Worm (Caenorhabditis elegans) whole organism, L3 larva: ENCODE results near the gene fipr-16.
A peak's percentile ranks its signal among the peaks of the same experiment; 100 is the strongest.

Source experiments
- R02D3.7 ChIP-seq: fragments of 150-350 bp; optimal IDR thresholded peaks from 2 replicates; lab custom pipeline; 2014; ENCODE audit warnings: missing biosample characterization, missing genetic modification characterization
- ZK546.5 ChIP-seq: sonication (generic microtip); optimal IDR thresholded peaks from 2 replicates; lab custom pipeline; 2017; ENCODE audit warnings: missing biosample characterization, missing genetic modification characterization
- aly-2 ChIP-seq: fragments of 150-350 bp; optimal IDR thresholded peaks from 2 replicates; lab custom pipeline; 2014; ENCODE audit warnings: missing biosample characterization, missing genetic modification characterization
- ceh-82 ChIP-seq: fragments of 150-350 bp; optimal IDR thresholded peaks from 2 replicates; lab custom pipeline; 2014; ENCODE audit warnings: missing biosample characterization, missing genetic modification characterization
- ceh-9 ChIP-seq: sonication (generic microtip); optimal IDR thresholded peaks from 2 replicates; lab custom pipeline; 2018; ENCODE audit warnings: missing biosample characterization, missing genetic modification characterization
- daf-12 ChIP-seq: fragments of 150-350 bp; optimal IDR thresholded peaks from 2 replicates; lab custom pipeline; 2014; ENCODE audit warnings: missing biosample characterization, missing genetic modification reagents, missing genetic modification characterization
- egl-5 ChIP-seq: fragments of 150-350 bp; optimal IDR thresholded peaks from 2 replicates; lab custom pipeline; 2017; ENCODE audit warnings: missing biosample characterization, missing genetic modification reagents, missing genetic modification characterization, inconsistent platforms
- elt-1 ChIP-seq: fragments of 150-350 bp; optimal IDR thresholded peaks from 2 replicates; lab custom pipeline; 2014; ENCODE audit warnings: missing biosample characterization, missing genetic modification characterization
- elt-3 ChIP-seq, 3 experiments: fragments of 150-350 bp in 1 of 3; sonication (generic microtip) in 2 of 3; optimal IDR thresholded peaks; 2 replicates in 2 of 3; 4 replicates in 1 of 3; lab custom pipeline; 2014 to 2017; ENCODE audit warnings: missing biosample characterization in 3 of 3, missing genetic modification characterization in 3 of 3
- eor-1 ChIP-seq, 2 experiments: fragments of 150-350 bp; optimal IDR thresholded peaks; 2 replicates each; lab custom pipeline; 2014 to 2018; ENCODE audit warnings: missing biosample characterization in 2 of 2, missing genetic modification characterization in 2 of 2
- fos-1 ChIP-seq: fragments of 150-350 bp; optimal IDR thresholded peaks from 2 replicates; lab custom pipeline; 2014; ENCODE audit warnings: missing biosample characterization, missing genetic modification characterization
- hmg-11 ChIP-seq: sonication (generic microtip); optimal IDR thresholded peaks from 2 replicates; lab custom pipeline; 2016; ENCODE audit warnings: missing genetic modification characterization, missing compliant biosample characterization
- lin-15B ChIP-seq: fragments of 150-350 bp; optimal IDR thresholded peaks from 2 replicates; lab custom pipeline; 2014; ENCODE audit warnings: missing biosample characterization, missing genetic modification characterization
- lin-39 ChIP-seq: fragments of 150-350 bp; optimal IDR thresholded peaks from 2 replicates; lab custom pipeline; 2018; ENCODE audit warnings: missing biosample characterization, missing genetic modification reagents, missing genetic modification characterization
- lsy-12 ChIP-seq: sonication (generic microtip); optimal IDR thresholded peaks from 2 replicates; lab custom pipeline; 2016; ENCODE audit warnings: mild to moderate bottlenecking, missing genetic modification characterization, missing compliant biosample characterization
- mdl-1 ChIP-seq: fragments of 150-350 bp; optimal IDR thresholded peaks from 2 replicates; lab custom pipeline; 2014; ENCODE audit warnings: missing biosample characterization, missing genetic modification characterization
- mml-1 ChIP-seq: fragments of 150-350 bp; sonication (generic microtip); optimal IDR thresholded peaks from 3 replicates; lab custom pipeline; 2014; ENCODE audit warnings: missing biosample characterization, missing genetic modification characterization
- nfya-1 ChIP-seq: sonication (generic microtip); optimal IDR thresholded peaks from 2 replicates; lab custom pipeline; 2017; ENCODE audit warnings: missing genetic modification characterization, mild to moderate bottlenecking, missing compliant biosample characterization, antibody characterized with exemption, moderate library complexity; ENCODE audit not compliant: insufficient read depth
- nhr-12 ChIP-seq: fragments of 150-350 bp; optimal IDR thresholded peaks from 2 replicates; lab custom pipeline; 2014; ENCODE audit warnings: missing biosample characterization, missing genetic modification characterization
- nhr-23 ChIP-seq: fragments of 150-350 bp; optimal IDR thresholded peaks from 2 replicates; lab custom pipeline; 2014; ENCODE audit warnings: missing biosample characterization, missing genetic modification reagents, missing genetic modification characterization
- nhr-25 ChIP-seq: sonication (generic microtip); optimal IDR thresholded peaks from 2 replicates; lab custom pipeline; 2017; ENCODE audit warnings: missing biosample characterization, missing genetic modification characterization
- nhr-43 ChIP-seq: sonication (generic microtip); optimal IDR thresholded peaks from 2 replicates; lab custom pipeline; 2016; ENCODE audit warnings: mild to moderate bottlenecking, missing genetic modification characterization, missing compliant biosample characterization; ENCODE audit not compliant: poor library complexity, severe bottlenecking
- nhr-67 ChIP-seq: fragments of 150-350 bp; optimal IDR thresholded peaks from 2 replicates; lab custom pipeline; 2014; ENCODE audit warnings: missing biosample characterization, missing genetic modification characterization
- nhr-76 ChIP-seq: fragments of 150-350 bp; sonication (generic microtip); optimal IDR thresholded peaks from 5 replicates; lab custom pipeline; 2014; ENCODE audit warnings: missing biosample characterization, missing genetic modification characterization
- nhr-77 ChIP-seq: fragments of 150-350 bp; optimal IDR thresholded peaks from 2 replicates; lab custom pipeline; 2014; ENCODE audit warnings: missing biosample characterization, missing genetic modification characterization
- sea-2 ChIP-seq: fragments of 150-350 bp; sonication (generic microtip); optimal IDR thresholded peaks from 4 replicates; lab custom pipeline; 2014; ENCODE audit warnings: missing biosample characterization, missing genetic modification reagents, missing genetic modification characterization
- skn-1 ChIP-seq: fragments of 150-350 bp; optimal IDR thresholded peaks from 2 replicates; lab custom pipeline; 2014; ENCODE audit warnings: missing biosample characterization, missing genetic modification characterization
- snpc-4 ChIP-seq: fragments of 150-350 bp; optimal IDR thresholded peaks from 2 replicates; lab custom pipeline; 2014; ENCODE audit warnings: missing biosample characterization, missing genetic modification characterization
- tbx-2 ChIP-seq: sonication (generic microtip); optimal IDR thresholded peaks from 2 replicates; lab custom pipeline; 2016; ENCODE audit warnings: mild to moderate bottlenecking, missing genetic modification characterization, missing compliant biosample characterization
- unc-39 ChIP-seq: sonication (generic microtip); optimal IDR thresholded peaks from 4 replicates; lab custom pipeline; 2017; ENCODE audit warnings: missing biosample characterization, missing genetic modification characterization
- zag-1 ChIP-seq: fragments of 150-350 bp; optimal IDR thresholded peaks from 2 replicates; lab custom pipeline; 2014; ENCODE audit warnings: missing biosample characterization, missing genetic modification characterization
- ztf-11 ChIP-seq: fragments of 150-350 bp; optimal IDR thresholded peaks from 2 replicates; lab custom pipeline; 2014; ENCODE audit warnings: missing biosample characterization, missing genetic modification characterization
- ztf-4 ChIP-seq: fragments of 150-350 bp; optimal IDR thresholded peaks from 2 replicates; lab custom pipeline; 2014; ENCODE audit warnings: missing biosample characterization, missing genetic modification characterization

The fipr-16 gene

ce11 chrIII:8579367-8579766 is 11.4 kb downstream of the fipr-16 start:
- TF ChIP-seq nhr-23 (peak; percentile 11), nhr-25 (peak; percentile 83), mml-1 (tag; lab: Kevin White, UChicago) (no peak), tbx-2 (tag; lab: Kevin White, UChicago) (no peak)

- TF ChIP-seq skn-1 (tag; lab: Kevin White, UChicago) = no peak
- no peak for TF ChIP-seq nhr-12 (tag; lab: Kevin White, UChicago)
- peak; percentile 80 for TF ChIP-seq elt-1
- peak; percentile 10 for TF ChIP-seq nhr-25
- no peak for TF ChIP-seq ZK546.5 (tag; lab: Kevin White, UChicago)
Observed at ce11 chrIII:8578381-8578780, 12.4 kb downstream of the fipr-16 start.

ce11 chrIII:8577534-8577933 is 13.2 kb downstream of the fipr-16 start:
- TF ChIP-seq nhr-23 (peak; percentile 7), zag-1 (tag; lab: Kevin White, UChicago) (no peak), elt-1 (peak; percentile 97), mdl-1 (tag; lab: Kevin White, UChicago) (no peak), nhr-25 (peak; percentile 64)

- no peak for TF ChIP-seq lsy-12 (tag; lab: Kevin White, UChicago)
- TF ChIP-seq fos-1 (tag; lab: Kevin White, UChicago) = no peak
- TF ChIP-seq egl-5 = no peak
- TF ChIP-seq elt-1 = peak; percentile 51
- TF ChIP-seq snpc-4 (tag; lab: Kevin White, UChicago) = peak; percentile 71
- TF ChIP-seq nhr-23 = peak; percentile 93
- TF ChIP-seq daf-12 (tag; lab: Kevin White, UChicago) = no peak
- TF ChIP-seq ceh-9 = no peak
Observed at ce11 chrIII:8575359-8576101, 15.3 kb downstream of the fipr-16 start.

ce11 chrIII:8574299-8574698 is 16.5 kb downstream of the fipr-16 start:
- no peak for TF ChIP-seq ztf-4 (tag; lab: Kevin White, UChicago)
- TF ChIP-seq nhr-77 (tag; lab: Kevin White, UChicago) = no peak
- peak; percentile 19 for TF ChIP-seq nhr-23
- TF ChIP-seq ceh-9 = no peak
- no peak for TF ChIP-seq nhr-67 (tag; lab: Kevin White, UChicago)

- TF ChIP-seq nfya-1 (tag; lab: Kevin White, UChicago) = no peak
- TF ChIP-seq elt-1 = peak; percentile 96
- peak; percentile 67 for TF ChIP-seq nhr-23
Observed at ce11 chrIII:8573869-8574268, 16.9 kb downstream of the fipr-16 start.

- no peak for TF ChIP-seq unc-39 (tag; lab: Kevin White, UChicago)
- TF ChIP-seq lin-15B (tag; lab: Kevin White, UChicago) = no peak
- TF ChIP-seq snpc-4 (tag; lab: Kevin White, UChicago) = no peak
- TF ChIP-seq elt-3 (tag; optimal IDR thresholded peaks at IDR 0.05; lab: Kevin White, UChicago) = no peak
- no peak for TF ChIP-seq nfya-1 (tag; lab: Kevin White, UChicago)
- no peak for TF ChIP-seq eor-1 (tag; optimal IDR thresholded peaks at IDR 0.05; lab: Kevin White, UChicago)
- TF ChIP-seq nhr-76 (tag; lab: Kevin White, UChicago) = no peak
- TF ChIP-seq egl-5 = no peak
- TF ChIP-seq lin-39 = no peak
- no peak for TF ChIP-seq ztf-4 (tag; lab: Kevin White, UChicago)
- TF ChIP-seq R02D3.7 (tag; lab: Kevin White, UChicago) = no peak
- TF ChIP-seq nhr-43 (tag; lab: Kevin White, UChicago) = no peak
- no peak for TF ChIP-seq fos-1 (tag; lab: Kevin White, UChicago)
- no peak for TF ChIP-seq nhr-12 (tag; lab: Kevin White, UChicago)
- TF ChIP-seq aly-2 (tag; lab: Kevin White, UChicago) = no peak
- no peak for TF ChIP-seq ztf-11 (tag; lab: Kevin White, UChicago)
- TF ChIP-seq ceh-82 = no peak
- TF ChIP-seq sea-2 (GFP tag; lab: Kevin White, UChicago) = no peak
- no peak for TF ChIP-seq hmg-11 (tag; lab: Kevin White, UChicago)
Observed at ce11 chrIII:8573301-8573700, 17.5 kb downstream of the fipr-16 start.
